Worm (Caenorhabditis elegans): Measurements from ENCODE around the gene Y59A8B.21.

ce11 chrV:18001268-18001667, 15.2 kb downstream of the Y59A8B.21 start, which contains the start of gene lon-8:
- no peak for TF ChIP-seq nhr-28 (tag; optimal IDR thresholded peaks at IDR 0.05)
- no peak for TF ChIP-seq unc-39 (tag; optimal IDR thresholded peaks at IDR 0.05)
- TF ChIP-seq lin-32 (GFP tag; optimal IDR thresholded peaks at IDR 0.05) = no peak
- no peak for TF ChIP-seq snpc-4 (tag; optimal IDR thresholded peaks at IDR 0.05)
- TF ChIP-seq blmp-1 (tag; optimal IDR thresholded peaks at IDR 0.05) = no peak
- TF ChIP-seq bed-3 (GFP tag; optimal IDR thresholded peaks at IDR 0.05) = no peak
- no peak for TF ChIP-seq mls-2 (tag; optimal IDR thresholded peaks at IDR 0.05)
- TF ChIP-seq pha-4 (tag; optimal IDR thresholded peaks at IDR 0.05) = no peak

Measured in whole organism, mixed stage, embryonic.